Fruit fly (Drosophila melanogaster): ENCODE data around the gene mael.

dm6 chr3L:22741389-22742120 is 20.6 kb downstream of the mael start, which contains the start of gene CG7369:
- TF ChIP-seq psq (GFP tag; optimal IDR thresholded peaks at IDR 0.05) (peak; percentile 89), pan (optimal IDR thresholded peaks at IDR 0.05) (no peak)
